Worm (Caenorhabditis elegans) whole organism, mixed stage, embryonic: ENCODE data around the gene epn-1.

ENCODE experiments used
- M03D4.4 ChIP-seq: sonication (generic microtip); optimal IDR thresholded peaks from 2 replicates; lab custom pipeline; 2017; ENCODE audit warnings: mild to moderate bottlenecking, missing genetic modification characterization, missing compliant biosample characterization
- bed-3 ChIP-seq: fragments of 200-800 bp; sonication (Bioruptor generic); optimal IDR thresholded peaks from 3 replicates; lab custom pipeline; 2018; ENCODE audit warnings: mild to moderate bottlenecking, missing genetic modification characterization, moderate library complexity, missing compliant biosample characterization
- ceh-39 ChIP-seq: fragments of 150-350 bp; optimal IDR thresholded peaks from 2 replicates; lab custom pipeline; 2014; ENCODE audit warnings: missing biosample characterization, missing genetic modification characterization
- ceh-43 ChIP-seq: fragments of 200-800 bp; sonication (Bioruptor generic); optimal IDR thresholded peaks from 2 replicates; lab custom pipeline; 2018; ENCODE audit warnings: mild to moderate bottlenecking, missing genetic modification characterization, moderate library complexity, missing compliant biosample characterization
- ceh-83 ChIP-seq: fragments of 200-800 bp; sonication (Bioruptor generic); optimal IDR thresholded peaks from 2 replicates; lab custom pipeline; 2018; ENCODE audit warnings: mild to moderate bottlenecking, missing genetic modification characterization, missing compliant biosample characterization
- ces-1 ChIP-seq: fragments of 150-350 bp; optimal IDR thresholded peaks from 2 replicates; lab custom pipeline; 2014; ENCODE audit warnings: missing biosample characterization, missing genetic modification reagents, missing genetic modification characterization
- drap-1 ChIP-seq: fragments of 200-800 bp; sonication (Bioruptor generic); optimal IDR thresholded peaks from 3 replicates; lab custom pipeline; 2018; ENCODE audit warnings: mild to moderate bottlenecking, missing genetic modification characterization, missing compliant biosample characterization
- elt-1 ChIP-seq: sonication (generic microtip); optimal IDR thresholded peaks from 2 replicates; lab custom pipeline; 2017; ENCODE audit warnings: missing genetic modification characterization, mild to moderate bottlenecking, missing compliant biosample characterization, antibody characterized with exemption, moderate library complexity, borderline replicate concordance; ENCODE audit not compliant: insufficient read depth
- ham-2 ChIP-seq: fragments of 200-800 bp; sonication (Bioruptor generic); optimal IDR thresholded peaks from 2 replicates; lab custom pipeline; 2018; ENCODE audit warnings: mild to moderate bottlenecking, missing genetic modification characterization, missing compliant biosample characterization
- hlh-1 ChIP-seq: fragments of 150-350 bp; optimal IDR thresholded peaks from 2 replicates; lab custom pipeline; 2014; ENCODE audit warnings: missing biosample characterization, missing genetic modification reagents, missing genetic modification characterization
- lin-13 ChIP-seq: fragments of 150-350 bp; optimal IDR thresholded peaks from 2 replicates; lab custom pipeline; 2014; ENCODE audit warnings: missing biosample characterization, missing genetic modification characterization
- lin-32 ChIP-seq: fragments of 200-800 bp; sonication (Bioruptor generic); optimal IDR thresholded peaks from 2 replicates; lab custom pipeline; 2018; ENCODE audit warnings: mild to moderate bottlenecking, missing genetic modification characterization, missing compliant biosample characterization
- lsy-2 ChIP-seq: fragments of 150-350 bp; optimal IDR thresholded peaks from 2 replicates; lab custom pipeline; 2014; ENCODE audit warnings: missing biosample characterization, missing genetic modification characterization
- mab-5 ChIP-seq: fragments of 150-350 bp; optimal IDR thresholded peaks from 2 replicates; lab custom pipeline; 2014; ENCODE audit warnings: missing biosample characterization, missing genetic modification characterization
- mep-1 ChIP-seq: fragments of 150-350 bp; optimal IDR thresholded peaks from 2 replicates; lab custom pipeline; 2017; ENCODE audit warnings: missing biosample characterization, missing genetic modification reagents, missing genetic modification characterization, inconsistent platforms
- mls-2 ChIP-seq: sonication (generic microtip); optimal IDR thresholded peaks from 2 replicates; lab custom pipeline; 2016; ENCODE audit warnings: mild to moderate bottlenecking, missing genetic modification characterization, moderate library complexity, missing compliant biosample characterization
- nhr-12 ChIP-seq: fragments of 150-350 bp; optimal IDR thresholded peaks from 2 replicates; lab custom pipeline; 2014; ENCODE audit warnings: missing biosample characterization, missing genetic modification characterization
- nhr-2 ChIP-seq: fragments of 150-350 bp; optimal IDR thresholded peaks from 2 replicates; lab custom pipeline; 2014; ENCODE audit warnings: missing biosample characterization, missing genetic modification characterization
- nhr-237 ChIP-seq: fragments of 150-350 bp; optimal IDR thresholded peaks from 2 replicates; lab custom pipeline; 2014; ENCODE audit warnings: missing biosample characterization, missing genetic modification characterization
- nhr-28 ChIP-seq: fragments of 150-350 bp; optimal IDR thresholded peaks from 2 replicates; lab custom pipeline; 2014; ENCODE audit warnings: missing biosample characterization, missing genetic modification characterization
- pha-4 ChIP-seq: fragments of 150-350 bp; optimal IDR thresholded peaks from 2 replicates; lab custom pipeline; 2018; ENCODE audit warnings: missing biosample characterization, missing genetic modification reagents, missing genetic modification characterization
- sem-2 ChIP-seq: fragments of 200-800 bp; sonication (Bioruptor generic); optimal IDR thresholded peaks from 2 replicates; lab custom pipeline; 2018; ENCODE audit warnings: mild to moderate bottlenecking, missing genetic modification characterization, missing compliant biosample characterization
- snpc-4 ChIP-seq: fragments of 150-350 bp; optimal IDR thresholded peaks from 2 replicates; lab custom pipeline; 2014; ENCODE audit warnings: missing biosample characterization, missing genetic modification characterization
- sptf-1 ChIP-seq: sonication (generic microtip); optimal IDR thresholded peaks from 2 replicates; lab custom pipeline; 2017; ENCODE audit warnings: mild to moderate bottlenecking, missing genetic modification characterization, moderate library complexity, missing compliant biosample characterization
- unc-120 ChIP-seq: sonication (generic microtip); optimal IDR thresholded peaks from 2 replicates; lab custom pipeline; 2017; ENCODE audit warnings: missing genetic modification characterization, missing compliant biosample characterization; ENCODE audit not compliant: poor library complexity, severe bottlenecking
- unc-39 ChIP-seq: fragments of 150-350 bp; optimal IDR thresholded peaks from 2 replicates; lab custom pipeline; 2014; ENCODE audit warnings: missing biosample characterization, missing genetic modification characterization
- unc-62 ChIP-seq: fragments of 150-350 bp; optimal IDR thresholded peaks from 2 replicates; lab custom pipeline; 2014; ENCODE audit warnings: missing biosample characterization, missing genetic modification reagents, missing genetic modification characterization
- zip-8 ChIP-seq: fragments of 150-350 bp; optimal IDR thresholded peaks from 2 replicates; lab custom pipeline; 2014; ENCODE audit warnings: missing biosample characterization, missing genetic modification characterization
- ztf-11 ChIP-seq: fragments of 150-350 bp; optimal IDR thresholded peaks from 2 replicates; lab custom pipeline; 2014; ENCODE audit warnings: missing biosample characterization, missing genetic modification characterization

The epn-1 gene

DNA sequence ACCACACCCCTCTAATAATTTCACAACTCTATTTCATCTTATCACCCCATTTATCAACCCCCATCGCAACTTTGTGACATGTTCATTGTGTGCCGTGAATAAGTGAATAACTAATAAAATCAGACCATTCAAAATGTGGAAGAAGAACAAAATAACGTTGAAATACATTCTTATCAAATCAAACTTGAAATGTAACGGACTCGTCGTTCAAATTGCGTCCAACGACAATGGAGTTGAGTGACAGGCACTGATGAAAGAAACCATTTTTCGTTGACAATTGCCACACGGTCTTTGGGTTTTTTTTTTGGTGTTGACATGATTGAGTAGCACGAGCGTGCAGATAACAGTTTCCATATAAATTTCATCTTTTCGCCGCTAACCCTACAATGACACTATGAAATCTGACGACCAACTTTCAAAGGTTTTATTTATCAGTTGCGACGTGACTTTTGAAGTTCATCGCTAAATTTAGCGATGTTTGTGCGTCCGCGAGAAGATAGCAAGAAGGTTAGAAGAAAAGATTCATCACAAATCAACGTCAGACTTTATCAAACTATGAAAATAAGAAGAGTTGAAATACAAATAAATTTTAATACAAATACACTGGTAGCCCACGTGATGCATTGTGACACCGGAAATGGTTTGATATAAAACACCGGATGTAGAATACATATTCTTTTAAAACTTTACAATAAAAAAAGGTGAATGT, 34.7 kb downstream of the epn-1 start:
- no peak for TF ChIP-seq pha-4
- TF ChIP-seq ceh-39 = no peak
- TF ChIP-seq drap-1 (GFP tag; lab: Kevin White, UChicago) = no peak
- TF ChIP-seq unc-120 (tag; lab: Kevin White, UChicago) = no peak
- no peak for TF ChIP-seq bed-3
- TF ChIP-seq, all 35 proteins: peak for 0

DNA sequence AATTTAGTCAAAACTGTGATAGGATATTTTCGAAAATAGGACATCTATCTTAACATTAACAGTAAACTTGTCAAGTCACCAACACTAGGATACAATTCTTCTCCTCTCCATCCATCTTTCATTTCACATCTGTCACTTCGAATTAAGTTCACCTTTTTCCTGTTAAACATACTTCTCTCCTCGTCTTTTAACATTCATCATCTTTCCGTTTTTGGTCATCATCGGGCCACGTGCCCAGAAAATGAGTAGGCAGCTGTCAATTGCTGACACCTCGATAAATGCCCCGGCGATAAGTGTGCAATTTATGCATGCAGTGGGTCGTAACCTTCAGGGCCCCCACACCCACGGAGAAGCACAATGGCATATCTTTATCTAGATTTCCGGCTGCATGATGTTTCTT, 38.1 kb downstream of the epn-1 start:
- TF ChIP-seq ham-2 (GFP tag; lab: Kevin White, UChicago) (no peak), nhr-237 (no peak), lin-32 (GFP tag; lab: Kevin White, UChicago) (no peak), lin-13 (no peak), M03D4.4 (tag; lab: Kevin White, UChicago) (no peak), nhr-12 (tag; lab: Kevin White, UChicago) (no peak), zip-8 (tag; lab: Kevin White, UChicago) (no peak), ceh-83 (GFP tag; lab: Kevin White, UChicago) (no peak), unc-62 (GFP tag; lab: Kevin White, UChicago) (peak; percentile 68), nhr-2 (tag; lab: Kevin White, UChicago) (peak; percentile 12)
- TF ChIP-seq, all 35 proteins: peak for 2

- TF ChIP-seq ces-1 (GFP tag; lab: Kevin White, UChicago) (peak; percentile 89), nhr-237 (no peak), zip-8 (tag; lab: Kevin White, UChicago) (no peak), snpc-4 (tag; lab: Kevin White, UChicago) (no peak), unc-39 (tag; lab: Kevin White, UChicago) (no peak)
- TF ChIP-seq, all 35 proteins: peak for 1
These were observed 40.2 kb downstream of the epn-1 start for ce11 chrX:14778112-14778511.

DNA sequence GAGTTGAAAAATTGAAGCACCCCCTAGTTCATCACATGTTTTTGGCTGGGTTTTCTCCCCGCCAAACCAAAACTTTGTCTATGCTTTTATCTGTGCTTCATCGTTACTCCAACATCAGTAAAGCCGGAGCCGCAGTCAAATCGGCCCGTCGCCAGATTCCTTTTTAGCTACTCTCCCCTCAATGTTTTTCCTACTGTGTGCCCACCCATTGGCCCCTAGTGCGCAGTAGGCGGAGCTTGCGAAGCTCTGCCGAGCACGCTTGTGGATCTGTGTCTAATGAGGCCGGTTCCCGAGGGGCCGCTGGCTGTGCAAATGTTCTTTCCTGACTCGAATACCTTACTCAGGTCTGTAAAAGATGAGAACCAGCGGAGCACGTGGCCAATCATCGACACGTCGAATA, 42.0 kb downstream of the epn-1 start:
- TF ChIP-seq lsy-2 (tag; lab: Kevin White, UChicago) (peak; percentile 34), nhr-28 (tag; lab: Kevin White, UChicago) (no peak)

- no peak for TF ChIP-seq ceh-83 (GFP tag; lab: Kevin White, UChicago)
- no peak for TF ChIP-seq hlh-1 (tag; lab: Kevin White, UChicago)
- TF ChIP-seq bed-3 = no peak
- TF ChIP-seq ceh-43 (GFP tag; lab: Kevin White, UChicago) = no peak
- TF ChIP-seq sptf-1 (tag; lab: Kevin White, UChicago) = no peak
- TF ChIP-seq nhr-28 (tag; lab: Kevin White, UChicago) = no peak
- no peak for TF ChIP-seq zip-8 (tag; lab: Kevin White, UChicago)
- TF ChIP-seq ham-2 (GFP tag; lab: Kevin White, UChicago) = no peak
- TF ChIP-seq nhr-2 (tag; lab: Kevin White, UChicago) = no peak
- no peak for TF ChIP-seq nhr-12 (tag; lab: Kevin White, UChicago)
- TF ChIP-seq elt-1 (tag; lab: Kevin White, UChicago) = no peak
- no peak for TF ChIP-seq mab-5
- TF ChIP-seq ces-1 (GFP tag; lab: Kevin White, UChicago) = no peak
- no peak for TF ChIP-seq ceh-39
These were observed 43.1 kb downstream of the epn-1 start for ce11 chrX:14775222-14775621.

- TF ChIP-seq ceh-83 (GFP tag; lab: Kevin White, UChicago) (no peak), mep-1 (tag; lab: Kevin White, UChicago) (no peak), unc-39 (tag; lab: Kevin White, UChicago) (no peak), mls-2 (no peak), nhr-28 (tag; lab: Kevin White, UChicago) (no peak), ztf-11 (tag; lab: Kevin White, UChicago) (no peak), snpc-4 (tag; lab: Kevin White, UChicago) (no peak), unc-62 (GFP tag; lab: Kevin White, UChicago) (no peak), M03D4.4 (tag; lab: Kevin White, UChicago) (no peak), ham-2 (GFP tag; lab: Kevin White, UChicago) (no peak), sem-2 (GFP tag; lab: Kevin White, UChicago) (no peak), nhr-12 (tag; lab: Kevin White, UChicago) (no peak)
These were observed 45.1 kb downstream of the epn-1 start, which contains the start of gene unc-3 for ce11 chrX:14773238-14773637. unc-3 (plus strand) TSS chrX:14773538.
